Worm (Caenorhabditis elegans) whole organism, midembryonic: Measurements from ENCODE around the gene C49F8.15.

Source experiments
- flt-1 ChIP-seq: fragments of 200-800 bp; sonication (Bioruptor generic); IDR thresholded peaks from 2 replicates; pipeline ENCODE4 v1.3.6; 2022; ENCODE audit warnings: missing genetic modification characterization, missing compliant biosample characterization
- klf-2 ChIP-seq: fragments of 200-800 bp; sonication (Bioruptor generic); conservative IDR thresholded peaks from 2 replicates; pipeline ENCODE4 v1.3.6; 2022; ENCODE audit warnings: missing genetic modification reagents, missing genetic modification characterization, missing compliant biosample characterization
- med-1 ChIP-seq: sonication (generic microtip); optimal IDR thresholded peaks from 2 replicates; lab custom pipeline; 2017; ENCODE audit warnings: missing genetic modification characterization, mild to moderate bottlenecking, missing compliant biosample characterization, antibody characterized with exemption, missing genetic modification reagents; ENCODE audit not compliant: insufficient read depth
- tab-1 ChIP-seq: fragments of 200-800 bp; sonication (Bioruptor generic); IDR thresholded peaks from 2 replicates; pipeline ENCODE4 v1.3.6; 2022; ENCODE audit warnings: missing genetic modification characterization, missing compliant biosample characterization

DNA sequence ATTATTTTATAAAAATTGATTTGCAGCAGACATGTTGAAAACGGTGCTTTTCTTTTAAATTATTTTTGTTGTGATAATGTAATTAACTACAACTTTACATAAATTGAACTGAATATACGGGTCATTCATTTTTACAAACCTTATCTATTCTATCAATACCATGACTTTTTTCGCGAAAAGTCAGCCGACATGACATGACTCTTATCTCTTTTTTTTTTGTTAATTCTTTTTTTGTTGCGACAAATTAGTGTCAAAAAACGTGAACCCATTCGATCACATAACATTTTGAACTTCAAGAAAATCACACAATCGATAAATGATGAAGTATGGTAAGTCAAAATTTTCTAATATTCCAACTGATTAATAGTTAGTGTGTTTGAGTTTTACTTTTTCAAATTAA is 34.4 kb downstream of the C49F8.15 start, which contains the start of gene sir-2.2:
- TF ChIP-seq tab-1 = no peak
- no peak for TF ChIP-seq flt-1 (GFP tag; lab: Robert Waterston, UW)
- no peak for TF ChIP-seq med-1
- no peak for TF ChIP-seq klf-2 (GFP tag; lab: Robert Waterston, UW)
